Worm (Caenorhabditis elegans): ENCODE data around the gene F08G5.3.

The F08G5.3 gene

DNA sequence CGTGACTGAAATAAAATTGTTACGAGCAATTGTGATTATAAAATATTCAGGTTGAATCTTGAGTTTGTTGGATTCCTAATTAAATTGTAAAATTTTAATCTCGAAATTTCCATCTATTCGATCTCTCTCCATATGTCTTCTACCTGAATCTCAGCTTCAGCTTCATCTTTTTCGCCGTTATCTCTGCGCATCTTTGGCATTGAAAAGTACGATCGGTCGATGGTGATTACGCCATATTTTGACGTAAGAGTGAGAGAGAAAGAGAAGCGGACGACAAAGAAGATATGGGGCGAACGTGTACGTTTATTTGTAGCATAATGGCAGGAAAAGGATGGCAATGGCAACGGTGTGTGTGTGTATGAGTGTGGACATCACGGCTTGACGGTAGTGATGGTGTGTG, 50.8 kb downstream of the F08G5.3 start:
- no peak for TF ChIP-seq lin-32 (GFP tag; optimal IDR thresholded peaks at IDR 0.05)
- no peak for TF ChIP-seq ham-2 (GFP tag; optimal IDR thresholded peaks at IDR 0.05)
- no peak for TF ChIP-seq lin-13 (tag; optimal IDR thresholded peaks at IDR 0.05)
- TF ChIP-seq elt-1 (tag; optimal IDR thresholded peaks at IDR 0.05; ENCODE audit: borderline replicate concordance, insufficient read depth): peak; percentile 94

DNA sequence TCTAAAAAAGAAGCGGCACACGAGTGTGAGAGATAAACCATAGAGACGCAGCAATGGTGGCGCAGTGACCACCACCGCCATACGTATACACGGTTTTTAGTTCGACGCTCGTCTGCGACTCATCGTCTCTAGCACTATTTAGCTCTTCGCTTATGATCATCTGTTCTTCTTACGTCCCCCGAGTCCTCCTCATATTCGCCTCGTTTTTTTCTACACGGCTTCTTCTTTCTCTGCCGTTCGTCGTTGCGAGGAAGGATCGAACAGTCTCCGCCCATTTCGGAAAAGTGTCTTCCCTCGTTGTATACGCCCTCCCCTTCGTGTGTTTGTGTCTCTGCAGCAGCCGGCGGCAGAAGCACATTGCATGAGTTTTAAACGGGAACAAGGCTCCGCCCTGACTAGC, 52.4 kb downstream of the F08G5.3 start:
- TF ChIP-seq sem-2 (GFP tag; optimal IDR thresholded peaks at IDR 0.05) (no peak), sptf-1 (tag; optimal IDR thresholded peaks at IDR 0.05) (peak; percentile 4)
